Worm (Caenorhabditis elegans) whole organism, young adult: ENCODE data around the gene F59G1.8.

Experiments
- F39B2.1 ChIP-seq: fragments of 200-800 bp; sonication (Bioruptor generic); IDR thresholded peaks from 2 replicates; pipeline ENCODE4 v1.3.6; 2022; ENCODE audit warnings: missing genetic modification reagents, missing genetic modification characterization, missing compliant biosample characterization
- Y79H2A.3 ChIP-seq: fragments of 200-800 bp; sonication (Bioruptor generic); conservative IDR thresholded peaks from 2 replicates; pipeline ENCODE4 v1.3.6; 2022; ENCODE audit warnings: missing genetic modification reagents, missing genetic modification characterization, missing compliant biosample characterization
- egrh-3 ChIP-seq: fragments of 200-800 bp; sonication (Bioruptor generic); IDR thresholded peaks from 2 replicates; pipeline ENCODE4 v1.3.6; 2022; ENCODE audit warnings: missing genetic modification reagents, missing genetic modification characterization, missing compliant biosample characterization
- hmg-1.2 ChIP-seq: fragments of 200-800 bp; sonication (Bioruptor generic); IDR thresholded peaks from 2 replicates; pipeline ENCODE4 v1.3.6; 2022; ENCODE audit warnings: missing genetic modification reagents, missing genetic modification characterization, missing compliant biosample characterization
- lag-1 ChIP-seq: fragments of 200-800 bp; sonication (Bioruptor generic); IDR thresholded peaks from 2 replicates; pipeline ENCODE4 v1.3.6; 2022; ENCODE audit warnings: missing genetic modification reagents, missing genetic modification characterization, missing compliant biosample characterization
- mes-4 ChIP-seq: sonication (generic microtip); optimal IDR thresholded peaks from 2 replicates; lab custom pipeline; 2016; ENCODE audit warnings: missing genotype, missing genetic modification characterization, missing compliant biosample characterization
- nfyb-1 ChIP-seq: fragments of 200-800 bp; sonication (Bioruptor generic); IDR thresholded peaks from 2 replicates; pipeline ENCODE4 v1.3.6; 2022; ENCODE audit warnings: missing genetic modification reagents, missing genetic modification characterization, missing compliant biosample characterization
- ztf-3 ChIP-seq: fragments of 200-800 bp; sonication (Bioruptor generic); optimal IDR thresholded peaks from 2 replicates; lab custom pipeline; 2018; ENCODE audit warnings: mild to moderate bottlenecking, missing genetic modification characterization, missing compliant biosample characterization

DNA sequence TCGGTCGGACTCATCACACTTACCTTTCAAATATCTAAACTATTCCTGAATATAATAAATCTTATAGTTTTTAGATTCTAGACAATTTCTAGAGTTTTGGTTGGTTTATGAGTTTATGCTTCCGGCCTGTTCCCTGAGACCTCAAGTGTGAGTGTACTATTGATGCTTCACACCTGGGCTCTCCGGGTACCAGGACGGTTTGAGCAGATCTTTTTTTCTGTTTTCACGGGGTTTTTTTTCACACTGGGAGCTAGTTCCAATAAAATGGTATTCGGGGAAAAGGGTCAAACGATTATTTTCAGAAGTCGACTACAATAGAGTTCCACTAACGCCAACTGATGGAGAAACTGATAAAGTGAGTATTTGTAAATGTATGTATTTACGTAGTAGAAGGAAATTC lies 4.2 kb upstream of the F59G1.8 start:
- TF ChIP-seq Y79H2A.3 (no peak), egrh-3 (GFP tag; lab: Robert Waterston, UW) (no peak), F39B2.1 (no peak), ztf-3 (GFP tag; lab: Kevin White, UChicago) (no peak), nfyb-1 (GFP tag; lab: Robert Waterston, UW) (no peak), lag-1 (GFP tag; lab: Robert Waterston, UW) (no peak), hmg-1.2 (no peak), mes-4 (no peak)
